Fruit fly (Drosophila melanogaster): ENCODE measurements around the gene CG14626.
A peak's percentile ranks its signal among the peaks of the same experiment; 100 is the strongest.

DNA sequence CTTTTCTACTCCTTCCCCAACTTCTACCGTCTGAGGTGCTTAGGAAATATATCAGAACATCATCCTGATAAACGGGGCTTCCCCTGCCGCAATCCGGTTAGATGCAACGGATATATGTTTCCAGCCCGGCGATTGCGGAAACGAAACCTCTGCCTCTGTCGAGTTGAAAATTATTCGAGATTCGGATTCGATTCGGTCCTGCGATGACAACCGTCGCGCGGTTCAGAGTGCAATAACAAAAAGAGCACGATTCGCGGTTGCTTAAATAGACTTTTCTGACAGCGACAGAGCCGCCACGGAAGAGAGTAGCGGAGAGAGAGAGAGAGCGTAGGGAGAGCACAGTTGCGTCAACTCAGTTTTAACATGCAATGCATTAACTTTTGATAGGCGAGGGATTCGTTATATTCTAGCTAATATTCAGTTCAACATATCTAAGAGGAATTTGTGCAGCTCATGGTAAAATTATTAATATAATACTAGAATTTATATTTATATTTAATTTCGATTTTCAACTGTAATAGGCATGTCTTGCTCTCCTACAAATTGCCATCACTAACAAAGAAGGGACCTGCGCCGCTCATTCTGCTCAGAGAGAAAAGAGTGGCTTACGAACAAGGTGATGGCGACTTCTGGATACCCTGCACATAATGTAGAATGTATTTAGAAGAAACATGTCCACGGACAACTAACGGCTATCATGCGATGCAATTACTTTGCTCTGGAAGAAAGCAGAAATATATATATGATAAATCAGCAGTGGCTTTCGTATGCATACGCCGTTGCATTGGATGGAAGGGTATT is 50.4 kb downstream of the CG14626 start:
- TF ChIP-seq inv (GFP tag; IDR thresholded peaks at IDR 0.05; ENCODE audit: partially characterized antibody) (no peak), CG7271 (tag; optimal IDR thresholded peaks at IDR 0.05) (peak; percentile 2), pros (GFP tag; optimal IDR thresholded peaks at IDR 0.05) (no peak), Poxn (GFP tag; IDR thresholded peaks at IDR 0.05) (no peak), CG6813 (GFP tag; optimal IDR thresholded peaks at IDR 0.05) (peak; percentile 67), NC2α (GFP tag; optimal IDR thresholded peaks at IDR 0.05) (peak; percentile 15)

Data from whole organism, embryonic.